Comparison of ENCODE assay signal across 1 fruit fly cellular context in the genomic region with DNA sequence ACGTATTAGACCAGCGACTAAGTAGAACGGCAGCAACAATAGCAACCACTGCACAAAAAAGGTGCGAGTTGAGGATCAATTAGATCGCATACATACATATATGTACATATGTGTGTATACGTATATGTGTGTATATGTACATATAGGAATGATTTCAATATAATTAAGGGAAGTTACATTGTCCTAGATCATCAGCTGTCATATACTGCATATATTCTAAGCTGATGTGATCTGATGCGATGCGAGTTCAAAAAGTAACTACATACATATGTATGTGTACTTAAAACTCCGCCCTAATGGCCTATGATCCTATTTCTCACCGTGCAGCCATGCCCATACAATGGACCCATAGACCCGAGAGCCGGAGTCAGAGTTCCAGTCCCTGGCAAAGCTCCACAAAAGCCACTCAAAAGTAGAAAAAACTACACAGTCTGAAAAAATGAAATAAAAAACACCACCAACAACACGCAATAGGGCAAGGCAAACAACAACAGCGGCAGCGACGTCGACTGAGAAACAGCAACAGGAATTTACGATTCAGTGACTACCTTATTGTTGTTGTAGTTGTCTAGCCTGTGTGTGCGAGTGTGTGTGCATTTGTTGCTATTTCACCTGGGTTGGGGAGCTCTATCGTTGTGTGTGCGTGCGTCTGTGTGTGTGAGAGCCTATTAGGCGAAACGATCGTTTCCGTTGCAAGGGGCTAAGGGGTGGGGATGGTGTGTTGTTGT.
TF ChIP-seq lines count a peak whose summit lies in the region.

No protein-coding gene starts in this region.

TF ChIP-seq in whole organism, embryonic, 481 proteins besides CTCF, POLR2A, EP300 and RAD21 (continued from another document):
- peak; percentile 51 for TF ChIP-seq CG6689 (GFP tag; IDR thresholded peaks at IDR 0.05; lab: Robert Waterston, UW)
- 0 out of 2 replicates have a peak, but pooled peaks have one; percentile 38 for TF ChIP-seq Bgb (GFP tag; IDR thresholded peaks at IDR 0.05; lab: Robert Waterston, UW; ENCODE audit: partially characterized antibody)
- TF ChIP-seq CG3281 (GFP tag; optimal IDR thresholded peaks at IDR 0.05; lab: Kevin White, UChicago) = peak; percentile 25
- peak; percentile 27 to 59 for TF ChIP-seq bsh (GFP tag; optimal IDR thresholded peaks at IDR 0.05; lab: Kevin White, UChicago)
- no peak for TF ChIP-seq pho (GFP tag; optimal IDR thresholded peaks at IDR 0.05; lab: Kevin White, UChicago)
- TF ChIP-seq Med (GFP tag; lab: Kevin White, UChicago) = peak; percentile 81
- TF ChIP-seq CG12391 (tag; optimal IDR thresholded peaks at IDR 0.05; lab: Kevin White, UChicago) = peak; percentile 44
- no peak for TF ChIP-seq nerfin-1 (tag; optimal IDR thresholded peaks at IDR 0.05; lab: Kevin White, UChicago)
- TF ChIP-seq Deaf1 (tag; optimal IDR thresholded peaks at IDR 0.05; lab: Kevin White, UChicago) = peak; percentile 53
- no peak for TF ChIP-seq CG15073 (GFP tag; optimal IDR thresholded peaks at IDR 0.05; lab: Kevin White, UChicago)
- peak; percentile 49 for TF ChIP-seq CG2712 (tag; optimal IDR thresholded peaks at IDR 0.05; lab: Kevin White, UChicago)
- TF ChIP-seq gfzf (GFP tag; optimal IDR thresholded peaks at IDR 0.05; lab: Kevin White, UChicago) = no peak
- no peak for TF ChIP-seq corto (GFP tag; optimal IDR thresholded peaks at IDR 0.05; lab: Kevin White, UChicago)
- 0 out of 2 replicates have a peak, but pooled peaks have one; percentile 6 for TF ChIP-seq peb (GFP tag; IDR thresholded peaks at IDR 0.05; lab: Robert Waterston, UW)
- TF ChIP-seq Neu2 (GFP tag; optimal IDR thresholded peaks at IDR 0.05; lab: Kevin White, UChicago; ENCODE audit: borderline replicate concordance) = no peak
- TF ChIP-seq ac (GFP tag; optimal IDR thresholded peaks at IDR 0.05; lab: Kevin White, UChicago) = no peak
- TF ChIP-seq CG18599 (GFP tag; optimal IDR thresholded peaks at IDR 0.05; lab: Kevin White, UChicago) = peak; percentile 27
- no peak for TF ChIP-seq Taf1 (GFP tag; IDR thresholded peaks at IDR 0.05; lab: Robert Waterston, UW)
- peak; percentile 47 for TF ChIP-seq nmo (GFP tag; optimal IDR thresholded peaks at IDR 0.05; lab: Kevin White, UChicago)
- peak; percentile 12 for TF ChIP-seq grau (tag; optimal IDR thresholded peaks at IDR 0.05; lab: Kevin White, UChicago)
- TF ChIP-seq croc (GFP tag; conservative IDR thresholded peaks at IDR 0.05; lab: Robert Waterston, UW) = peak; percentile 13; the same call in 1 of the 3 replicates
- no peak for TF ChIP-seq CG18476 (GFP tag; optimal IDR thresholded peaks at IDR 0.05; lab: Kevin White, UChicago)
